Fruit fly (Drosophila melanogaster): ENCODE data around the gene futsch.

Gene futsch

DNA sequence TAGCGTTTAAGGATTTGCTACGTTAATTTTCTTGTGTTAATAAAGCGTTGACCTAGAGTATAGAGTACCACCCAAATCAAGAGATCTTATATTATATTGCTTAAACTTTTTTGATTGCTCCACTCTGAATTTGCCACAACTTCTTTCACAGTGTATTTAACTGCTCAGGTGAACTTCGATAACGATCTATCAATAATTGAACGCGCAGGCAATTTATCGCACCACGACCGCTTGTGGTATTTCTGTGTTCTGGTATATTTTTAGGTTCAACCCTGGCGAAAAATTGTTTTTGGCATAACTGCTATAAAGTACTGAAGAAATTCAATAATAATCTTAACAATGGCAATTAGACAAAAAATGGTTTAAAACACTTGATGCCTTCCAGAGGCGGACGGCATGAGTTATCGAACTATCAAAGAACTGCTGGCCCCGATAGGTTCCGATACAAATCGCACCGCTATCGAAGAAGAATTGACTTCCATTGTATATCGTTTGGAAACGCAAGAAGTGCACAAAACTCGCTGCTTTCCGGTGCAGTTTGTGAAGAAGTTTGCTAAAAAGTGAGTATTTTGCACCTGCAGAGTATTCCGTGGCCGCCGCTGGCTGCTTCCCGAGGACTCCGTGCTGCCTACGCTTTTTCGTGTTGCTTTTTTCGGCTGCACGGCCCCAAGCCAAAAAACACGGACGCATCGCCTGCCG lies 38.6 kb upstream of the futsch start, which contains the start of gene ssx (continued):
- peak; percentile 15 for TF ChIP-seq CG8944 (GFP tag; optimal IDR thresholded peaks at IDR 0.05)
- peak; percentile 23 to 47 for TF ChIP-seq dpn (GFP tag; optimal IDR thresholded peaks at IDR 0.05)
- peak; percentile 82 for TF ChIP-seq Sin3A (optimal IDR thresholded peaks at IDR 0.05)
- peak; percentile 63 for TF ChIP-seq CG8478 (optimal IDR thresholded peaks at IDR 0.05)
- TF ChIP-seq CG10267 (tag; optimal IDR thresholded peaks at IDR 0.05), result peak; percentile 41
- peak; percentile 23 for TF ChIP-seq exex (tag; optimal IDR thresholded peaks at IDR 0.05)
- TF ChIP-seq H2.0 (GFP tag; IDR thresholded peaks at IDR 0.05), result 0 out of 2 replicates have a peak, but pooled peaks have one; percentile 4
- TF ChIP-seq CG15514 (GFP tag; optimal IDR thresholded peaks at IDR 0.05), result peak; percentile 98
- 0 out of 3 replicates have a peak, but pooled peaks have one; percentile 32 for TF ChIP-seq CG11695 (GFP tag; IDR thresholded peaks at IDR 0.05)
- no peak for TF ChIP-seq abd-A (tag; optimal IDR thresholded peaks at IDR 0.05)
- TF ChIP-seq Rfx (GFP tag; IDR thresholded peaks at IDR 0.05), result peak; percentile 50
- no peak for TF ChIP-seq Nf-YB (GFP tag; optimal IDR thresholded peaks at IDR 0.05)
- peak; percentile 56 for TF ChIP-seq unpg (GFP tag; optimal IDR thresholded peaks at IDR 0.05)
- TF ChIP-seq Poxn (GFP tag; IDR thresholded peaks at IDR 0.05), result 0 out of 2 replicates have a peak, but pooled peaks have one; percentile 11
- peak; percentile 47; the same call in 1 of the 2 replicates for TF ChIP-seq E2f1 (GFP tag; IDR thresholded peaks at IDR 0.05)
- TF ChIP-seq CG34224 (GFP tag; IDR thresholded peaks at IDR 0.05; ENCODE audit: partially characterized antibody), result peak; percentile 86
- TF ChIP-seq CG15601 (tag; optimal IDR thresholded peaks at IDR 0.05), result peak; percentile 58
- no peak for TF ChIP-seq slou (GFP tag; optimal IDR thresholded peaks at IDR 0.05)
- 0 out of 2 replicates have a peak, but pooled peaks have one; percentile 50 for TF ChIP-seq CG14014 (GFP tag; IDR thresholded peaks at IDR 0.05)
- TF ChIP-seq Atf-2 (GFP tag; optimal IDR thresholded peaks at IDR 0.05), result peak; percentile 27
- TF ChIP-seq CG1603 (tag; optimal IDR thresholded peaks at IDR 0.05), result peak; percentile 56
- peak; percentile 33 for TF ChIP-seq pum (GFP tag; optimal IDR thresholded peaks at IDR 0.05)
- TF ChIP-seq CG9932 (GFP tag; IDR thresholded peaks at IDR 0.05), result peak; percentile 43
- peak; percentile 10 for TF ChIP-seq p53 (GFP tag; optimal IDR thresholded peaks at IDR 0.05)
- no peak for TF ChIP-seq pan (optimal IDR thresholded peaks at IDR 0.05)
- TF ChIP-seq pan (GFP tag; optimal IDR thresholded peaks at IDR 0.05 in 1 of 2, IDR thresholded peaks at IDR 0.05 in 1 of 2), result peak in 1 of 2 experiments; percentile 60
- no peak for TF ChIP-seq CG7928 (GFP tag; optimal IDR thresholded peaks at IDR 0.05)
- peak; percentile 36; the same call in 1 of the 2 replicates for TF ChIP-seq CG17328 (GFP tag; IDR thresholded peaks at IDR 0.05)
- TF ChIP-seq D (optimal IDR thresholded peaks at IDR 0.05), result no peak
- no peak for TF ChIP-seq D (GFP tag; optimal IDR thresholded peaks at IDR 0.05)
- no peak for TF ChIP-seq CG14965 (GFP tag; optimal IDR thresholded peaks at IDR 0.05; ENCODE audit: borderline replicate concordance)
- TF ChIP-seq CG9797 (GFP tag; optimal IDR thresholded peaks at IDR 0.05), result peak; percentile 30
- peak; percentile 91 for TF ChIP-seq Med (GFP tag)
- TF ChIP-seq Abd-B (GFP tag; optimal IDR thresholded peaks at IDR 0.05), result no peak
- TF ChIP-seq otp (GFP tag; IDR thresholded peaks at IDR 0.05), result peak; percentile 50; the same call in 1 of the 3 replicates
- TF ChIP-seq CG16813 (GFP tag; IDR thresholded peaks at IDR 0.05; ENCODE audit: partially characterized antibody), result peak; percentile 85
- TF ChIP-seq CG11085 (GFP tag; IDR thresholded peaks at IDR 0.05), result peak; percentile 19; the same call in 1 of the 2 replicates
- TF ChIP-seq CG16863 (GFP tag; optimal IDR thresholded peaks at IDR 0.05), result peak; percentile 41
- TF ChIP-seq Ada2b (GFP tag; IDR thresholded peaks at IDR 0.05), result peak; percentile 31; the same call in 1 of the 2 replicates
- TF ChIP-seq onecut (GFP tag; IDR thresholded peaks at IDR 0.05), result 0 out of 2 replicates have a peak, but pooled peaks have one; percentile 19
- peak; percentile 14 for TF ChIP-seq NfI (GFP tag; optimal IDR thresholded peaks at IDR 0.05)
- peak; percentile 50 for TF ChIP-seq trem (tag; optimal IDR thresholded peaks at IDR 0.05)
- TF ChIP-seq Antp (GFP tag; optimal IDR thresholded peaks at IDR 0.05), result peak; percentile 35
- peak; percentile 83 for TF ChIP-seq Sry-δ (GFP tag; optimal IDR thresholded peaks at IDR 0.05)
- peak; percentile 59 for TF ChIP-seq Xrp1 (GFP tag; IDR thresholded peaks at IDR 0.05)
- peak; percentile 42 for TF ChIP-seq mam (GFP tag; optimal IDR thresholded peaks at IDR 0.05)
- TF ChIP-seq CG14441 (GFP tag; IDR thresholded peaks at IDR 0.05), result peak; percentile 54
- TF ChIP-seq CG2120 (GFP tag; optimal IDR thresholded peaks at IDR 0.05), result peak; percentile 74
- peak; percentile 82 for TF ChIP-seq stwl (tag; optimal IDR thresholded peaks at IDR 0.05)
- TF ChIP-seq CG43689 (GFP tag; IDR thresholded peaks at IDR 0.05), result peak; percentile 50; the same call in 1 of the 2 replicates

All from whole organism, embryonic.